Worm (Caenorhabditis elegans) whole organism, L3 larva: ENCODE data around the gene Y60C6A.1.

Experiments
- R02D3.7 ChIP-seq: fragments of 150-350 bp; optimal IDR thresholded peaks from 2 replicates; lab custom pipeline; 2014; ENCODE audit warnings: missing biosample characterization, missing genetic modification characterization
- ZK546.5 ChIP-seq: sonication (generic microtip); optimal IDR thresholded peaks from 2 replicates; lab custom pipeline; 2017; ENCODE audit warnings: missing biosample characterization, missing genetic modification characterization
- aly-2 ChIP-seq: fragments of 150-350 bp; optimal IDR thresholded peaks from 2 replicates; lab custom pipeline; 2014; ENCODE audit warnings: missing biosample characterization, missing genetic modification characterization
- ama-1 ChIP-seq: fragments of 150-350 bp; optimal IDR thresholded peaks from 2 replicates; lab custom pipeline; 2018
- ceh-16 ChIP-seq: sonication (generic microtip); optimal IDR thresholded peaks from 2 replicates; lab custom pipeline; 2017; ENCODE audit warnings: missing biosample characterization, missing genetic modification characterization
- egl-27 ChIP-seq: sonication (generic microtip); optimal IDR thresholded peaks from 4 replicates; lab custom pipeline; 2017; ENCODE audit warnings: missing biosample characterization, missing genetic modification reagents, missing genetic modification characterization
- elt-1 ChIP-seq: fragments of 150-350 bp; optimal IDR thresholded peaks from 2 replicates; lab custom pipeline; 2014; ENCODE audit warnings: missing biosample characterization, missing genetic modification characterization
- elt-2 ChIP-seq: sonication (generic microtip); optimal IDR thresholded peaks from 2 replicates; lab custom pipeline; 2016; ENCODE audit warnings: missing genetic modification reagents, mild to moderate bottlenecking, missing genetic modification characterization, missing compliant biosample characterization
- elt-3 ChIP-seq, 3 experiments: fragments of 150-350 bp in 1 of 3; sonication (generic microtip) in 2 of 3; optimal IDR thresholded peaks; 2 replicates in 2 of 3; 4 replicates in 1 of 3; lab custom pipeline; 2014 to 2017; ENCODE audit warnings: missing biosample characterization in 3 of 3, missing genetic modification characterization in 3 of 3
- eor-1 ChIP-seq, 2 experiments: fragments of 150-350 bp; optimal IDR thresholded peaks; 2 replicates each; lab custom pipeline; 2014 to 2018; ENCODE audit warnings: missing biosample characterization in 2 of 2, missing genetic modification characterization in 2 of 2
- fkh-10 ChIP-seq: sonication (generic microtip); optimal IDR thresholded peaks from 2 replicates; lab custom pipeline; 2017; ENCODE audit warnings: missing biosample characterization, missing genetic modification reagents, missing genetic modification characterization
- fkh-2 ChIP-seq: fragments of 150-350 bp; optimal IDR thresholded peaks from 2 replicates; lab custom pipeline; 2014; ENCODE audit warnings: missing biosample characterization, missing genetic modification reagents, missing genetic modification characterization
- fos-1 ChIP-seq: fragments of 150-350 bp; optimal IDR thresholded peaks from 2 replicates; lab custom pipeline; 2014; ENCODE audit warnings: missing biosample characterization, missing genetic modification characterization
- hmg-11 ChIP-seq: sonication (generic microtip); optimal IDR thresholded peaks from 2 replicates; lab custom pipeline; 2016; ENCODE audit warnings: missing genetic modification characterization, missing compliant biosample characterization
- lin-15B ChIP-seq: fragments of 150-350 bp; optimal IDR thresholded peaks from 2 replicates; lab custom pipeline; 2014; ENCODE audit warnings: missing biosample characterization, missing genetic modification characterization
- lin-39 ChIP-seq: fragments of 150-350 bp; optimal IDR thresholded peaks from 2 replicates; lab custom pipeline; 2018; ENCODE audit warnings: missing biosample characterization, missing genetic modification reagents, missing genetic modification characterization
- lsy-12 ChIP-seq: sonication (generic microtip); optimal IDR thresholded peaks from 2 replicates; lab custom pipeline; 2016; ENCODE audit warnings: mild to moderate bottlenecking, missing genetic modification characterization, missing compliant biosample characterization
- mdl-1 ChIP-seq: fragments of 150-350 bp; optimal IDR thresholded peaks from 2 replicates; lab custom pipeline; 2014; ENCODE audit warnings: missing biosample characterization, missing genetic modification characterization
- mml-1 ChIP-seq: fragments of 150-350 bp; sonication (generic microtip); optimal IDR thresholded peaks from 3 replicates; lab custom pipeline; 2014; ENCODE audit warnings: missing biosample characterization, missing genetic modification characterization
- nfya-1 ChIP-seq: sonication (generic microtip); optimal IDR thresholded peaks from 2 replicates; lab custom pipeline; 2017; ENCODE audit warnings: missing genetic modification characterization, mild to moderate bottlenecking, missing compliant biosample characterization, antibody characterized with exemption, moderate library complexity; ENCODE audit not compliant: insufficient read depth
- nhr-11 ChIP-seq: fragments of 150-350 bp; optimal IDR thresholded peaks from 2 replicates; lab custom pipeline; 2014; ENCODE audit warnings: missing biosample characterization, missing genetic modification characterization
- nhr-12 ChIP-seq: fragments of 150-350 bp; optimal IDR thresholded peaks from 2 replicates; lab custom pipeline; 2014; ENCODE audit warnings: missing biosample characterization, missing genetic modification characterization
- nhr-237 ChIP-seq: fragments of 150-350 bp; optimal IDR thresholded peaks from 2 replicates; lab custom pipeline; 2014; ENCODE audit warnings: missing biosample characterization, missing genetic modification characterization
- nhr-25 ChIP-seq: sonication (generic microtip); optimal IDR thresholded peaks from 2 replicates; lab custom pipeline; 2017; ENCODE audit warnings: missing biosample characterization, missing genetic modification characterization
- nhr-28 ChIP-seq: fragments of 150-350 bp; optimal IDR thresholded peaks from 2 replicates; lab custom pipeline; 2014; ENCODE audit warnings: missing biosample characterization, missing genetic modification characterization
- nhr-43 ChIP-seq: sonication (generic microtip); optimal IDR thresholded peaks from 2 replicates; lab custom pipeline; 2016; ENCODE audit warnings: mild to moderate bottlenecking, missing genetic modification characterization, missing compliant biosample characterization; ENCODE audit not compliant: poor library complexity, severe bottlenecking
- nhr-76 ChIP-seq: fragments of 150-350 bp; sonication (generic microtip); optimal IDR thresholded peaks from 5 replicates; lab custom pipeline; 2014; ENCODE audit warnings: missing biosample characterization, missing genetic modification characterization
- nhr-77 ChIP-seq: fragments of 150-350 bp; optimal IDR thresholded peaks from 2 replicates; lab custom pipeline; 2014; ENCODE audit warnings: missing biosample characterization, missing genetic modification characterization
- pha-4 ChIP-seq: fragments of 150-350 bp; optimal IDR thresholded peaks from 2 replicates; lab custom pipeline; 2014; ENCODE audit warnings: missing biosample characterization, missing genetic modification reagents, missing genetic modification characterization
- pqm-1 ChIP-seq: fragments of 150-350 bp; optimal IDR thresholded peaks from 2 replicates; lab custom pipeline; 2017; ENCODE audit warnings: missing biosample characterization, missing genetic modification characterization, inconsistent platforms
- snpc-4 ChIP-seq: fragments of 150-350 bp; optimal IDR thresholded peaks from 2 replicates; lab custom pipeline; 2014; ENCODE audit warnings: missing biosample characterization, missing genetic modification characterization
- tbx-2 ChIP-seq: sonication (generic microtip); optimal IDR thresholded peaks from 2 replicates; lab custom pipeline; 2016; ENCODE audit warnings: mild to moderate bottlenecking, missing genetic modification characterization, missing compliant biosample characterization
- unc-39 ChIP-seq: sonication (generic microtip); optimal IDR thresholded peaks from 4 replicates; lab custom pipeline; 2017; ENCODE audit warnings: missing biosample characterization, missing genetic modification characterization
- unc-62 ChIP-seq: fragments of 150-350 bp; sonication (generic microtip); optimal IDR thresholded peaks from 4 replicates; lab custom pipeline; 2014; ENCODE audit warnings: missing biosample characterization, missing genetic modification reagents, missing genetic modification characterization
- ztf-11 ChIP-seq: fragments of 150-350 bp; optimal IDR thresholded peaks from 2 replicates; lab custom pipeline; 2014; ENCODE audit warnings: missing biosample characterization, missing genetic modification characterization

Y60C6A.1 gene

ce11 chrV:4790368-4790767 is 7.0 kb downstream of the Y60C6A.1 start, which contains the start of gene R02F11.12:
R02F11.12 (plus strand) TSS chrV:4790668.
- TF ChIP-seq nhr-76 (tag; lab: Kevin White, UChicago) (no peak), nfya-1 (no peak), hmg-11 (tag; lab: Kevin White, UChicago) (no peak), mml-1 (tag; lab: Kevin White, UChicago) (no peak), nhr-237 (tag; lab: Kevin White, UChicago) (no peak), pqm-1 (tag; lab: Kevin White, UChicago) (no peak), nhr-77 (tag; lab: Kevin White, UChicago) (no peak), ztf-11 (tag; lab: Kevin White, UChicago) (no peak), snpc-4 (no peak), nhr-28 (tag; lab: Kevin White, UChicago) (no peak), nhr-43 (tag; lab: Kevin White, UChicago) (no peak), ama-1 (lab: Kevin White, UChicago) (no peak), lin-15B (no peak), nhr-11 (tag; lab: Kevin White, UChicago) (no peak), unc-39 (no peak), elt-1 (tag; lab: Kevin White, UChicago) (no peak), tbx-2 (tag; lab: Kevin White, UChicago) (no peak), eor-1 (tag; optimal IDR thresholded peaks at IDR 0.05; lab: Kevin White, UChicago) (no peak)

DNA sequence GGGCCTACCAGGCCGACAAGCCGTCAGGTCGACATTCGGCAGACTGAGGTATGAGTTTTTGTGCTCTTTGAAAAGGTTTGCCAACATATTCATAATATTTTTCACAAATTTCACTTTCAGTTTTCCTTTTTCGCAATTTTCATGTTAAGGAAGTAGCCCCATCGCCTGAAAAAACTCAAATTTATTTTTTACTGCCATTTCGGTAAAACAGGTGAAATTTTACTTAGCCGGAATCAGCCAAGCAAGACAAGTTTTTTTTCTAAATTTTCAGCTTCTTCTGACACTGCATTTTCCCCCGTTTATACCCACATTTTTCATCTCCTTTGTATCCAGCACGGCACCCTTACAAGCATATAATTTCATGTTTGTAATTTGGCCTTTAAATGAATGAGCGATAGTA is 8.2 kb downstream of the Y60C6A.1 start, which contains the start of gene R02F11.11:
TSS of gene R02F11.11 (plus strand) at position 301 of the 400 bp plus-strand sequence.
- TF ChIP-seq eor-1 (tag; optimal IDR thresholded peaks at IDR 0.05; lab: Kevin White, UChicago) (no peak), tbx-2 (tag; lab: Kevin White, UChicago) (no peak), ztf-11 (tag; lab: Kevin White, UChicago) (no peak), nhr-12 (no peak), elt-2 (tag; lab: Kevin White, UChicago) (no peak), lsy-12 (tag; lab: Kevin White, UChicago) (no peak), nhr-77 (tag; lab: Kevin White, UChicago) (no peak), elt-1 (tag; lab: Kevin White, UChicago) (no peak), nhr-11 (tag; lab: Kevin White, UChicago) (no peak), ceh-16 (tag; lab: Kevin White, UChicago) (no peak), nhr-28 (tag; lab: Kevin White, UChicago) (no peak), nhr-25 (tag; lab: Kevin White, UChicago) (no peak), nhr-237 (tag; lab: Kevin White, UChicago) (no peak), snpc-4 (no peak), aly-2 (no peak), pha-4 (tag; lab: Kevin White, UChicago) (no peak), nhr-76 (tag; lab: Kevin White, UChicago) (no peak)
- TF ChIP-seq, all 47 proteins: peak for 0

- TF ChIP-seq lin-39 (tag; lab: Kevin White, UChicago) (no peak), nhr-11 (tag; lab: Kevin White, UChicago) (peak; percentile 45), elt-1 (tag; lab: Kevin White, UChicago) (no peak)
Observed at ce11 chrV:4794308-4794707, 10.9 kb downstream of the Y60C6A.1 start, which contains the start of gene R02F11.2. R02F11.2 (plus strand) TSS chrV:4794599.

ce11 chrV:4800794-4801193 is 17.4 kb downstream of the Y60C6A.1 start, which contains the start of gene R02F11.1:
R02F11.1 (plus strand) TSS chrV:4801094.
- TF ChIP-seq fkh-2, result no peak
- no peak for TF ChIP-seq nhr-77 (tag; lab: Kevin White, UChicago)

DNA sequence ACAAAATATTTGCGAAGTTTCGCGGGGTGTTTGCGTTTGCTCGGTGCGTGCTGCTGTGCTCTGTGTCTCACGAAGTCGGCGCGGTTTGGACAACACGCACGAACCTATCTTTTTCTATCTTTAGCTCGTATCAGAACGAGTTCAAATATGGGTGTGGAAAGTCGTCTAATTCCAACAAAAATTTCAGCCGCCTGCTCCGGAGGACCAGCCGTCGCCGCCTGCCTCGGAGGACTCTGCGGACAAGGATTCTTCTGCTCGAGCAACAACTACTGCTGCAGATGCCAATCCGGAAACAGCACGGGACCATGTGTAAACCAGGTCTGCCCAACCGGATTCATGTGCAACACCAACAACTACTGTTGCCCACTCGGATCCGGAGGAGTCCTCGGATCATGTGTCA is 18.5 kb downstream of the Y60C6A.1 start:
- TF ChIP-seq nhr-237 (tag; lab: Kevin White, UChicago), result no peak
- no peak for TF ChIP-seq fos-1
- TF ChIP-seq eor-1 (tag; optimal IDR thresholded peaks at IDR 0.05; lab: Kevin White, UChicago), result no peak
- TF ChIP-seq ztf-11 (tag; lab: Kevin White, UChicago), result no peak
- no peak for TF ChIP-seq ceh-16 (tag; lab: Kevin White, UChicago)
- no peak for TF ChIP-seq nfya-1
- TF ChIP-seq elt-3 (tag; optimal IDR thresholded peaks at IDR 0.05; lab: Kevin White, UChicago), result no peak
- no peak for TF ChIP-seq elt-1 (tag; lab: Kevin White, UChicago)
- no peak for TF ChIP-seq elt-2 (tag; lab: Kevin White, UChicago)
- TF ChIP-seq mdl-1 (tag; lab: Kevin White, UChicago), result no peak
- TF ChIP-seq fkh-10, result no peak
- no peak for TF ChIP-seq pha-4 (tag; lab: Kevin White, UChicago)
- no peak for TF ChIP-seq unc-62 (GFP tag; lab: Kevin White, UChicago)
- TF ChIP-seq nhr-12, result no peak
- no peak for TF ChIP-seq ZK546.5 (tag; lab: Kevin White, UChicago)
- TF ChIP-seq egl-27 (tag; lab: Kevin White, UChicago), result no peak
- no peak for TF ChIP-seq unc-39
- no peak for TF ChIP-seq R02D3.7 (tag; lab: Kevin White, UChicago)
- no peak for TF ChIP-seq lin-15B
